Worm (Caenorhabditis elegans): ENCODE results near the gene ooc-3.
A peak's percentile ranks its signal among the peaks of the same experiment; 100 is the strongest.

DNA sequence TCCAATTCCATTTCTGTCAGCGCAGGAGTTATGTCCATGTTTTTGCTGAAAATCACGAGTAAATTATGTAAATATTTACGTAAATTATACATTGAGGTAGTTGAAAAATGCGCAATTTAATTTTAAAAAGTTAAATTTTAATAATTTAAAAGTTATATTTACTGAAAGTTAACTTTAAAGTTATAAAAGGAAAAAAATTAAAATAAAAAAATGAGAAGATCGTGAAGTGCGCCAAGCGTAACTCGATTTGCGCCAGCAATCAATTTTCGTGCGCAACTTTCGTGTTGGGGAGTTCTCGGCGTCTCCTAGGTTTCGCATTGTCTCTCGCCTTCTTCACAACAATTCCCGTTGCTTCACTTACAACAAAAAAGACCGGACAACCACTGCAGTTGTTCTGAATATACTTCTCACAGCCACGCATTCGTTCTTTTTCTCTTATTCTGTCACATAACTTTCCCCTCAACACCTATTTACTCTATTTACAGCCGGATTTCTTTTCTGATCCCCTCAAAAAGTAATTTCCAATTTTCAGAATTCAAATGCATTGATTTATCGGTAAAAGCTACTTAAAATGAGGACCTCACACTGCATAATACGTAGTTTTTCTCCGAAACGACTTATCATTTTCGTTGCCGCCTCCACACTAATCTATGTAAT is 21.5 kb downstream of the ooc-3 start, which contains the start of the genes metl-1 and W02B12.11:
- peak; percentile 77 for TF ChIP-seq sma-3 (GFP tag; optimal IDR thresholded peaks at IDR 0.05)
- TF ChIP-seq peb-1 (tag; optimal IDR thresholded peaks at IDR 0.05): no peak
- peak; percentile 32 for TF ChIP-seq egl-27 (tag; optimal IDR thresholded peaks at IDR 0.05)
- TF ChIP-seq mdl-1 (tag; optimal IDR thresholded peaks at IDR 0.05): no peak
- TF ChIP-seq aly-2 (tag; optimal IDR thresholded peaks at IDR 0.05): no peak
- TF ChIP-seq skn-1 (tag; optimal IDR thresholded peaks at IDR 0.05): no peak
- TF ChIP-seq ama-1 (optimal IDR thresholded peaks at IDR 0.05): peak; percentile 14
- no peak for TF ChIP-seq zag-1 (tag; optimal IDR thresholded peaks at IDR 0.05)
- peak; percentile 84 to 92 for TF ChIP-seq lsy-2 (tag; optimal IDR thresholded peaks at IDR 0.05)
- TF ChIP-seq ztf-11 (tag; optimal IDR thresholded peaks at IDR 0.05): no peak
- peak; percentile 77 for TF ChIP-seq snpc-4 (tag; optimal IDR thresholded peaks at IDR 0.05)
- TF ChIP-seq unc-62 (GFP tag; optimal IDR thresholded peaks at IDR 0.05): no peak
- peak; percentile 85 for TF ChIP-seq lin-13 (GFP tag; optimal IDR thresholded peaks at IDR 0.05)
- no peak for TF ChIP-seq ceh-82 (tag; optimal IDR thresholded peaks at IDR 0.05)

All from whole organism, L2 larva.